Fruit fly (Drosophila melanogaster) whole organism, wandering third instar larva: ENCODE data around the gene CG8476.

Experiments used
- CG32264 ChIP-seq: fragments of 200-800 bp; sonication (Bioruptor generic); optimal IDR thresholded peaks from 2 replicates; lab custom pipeline; 2016; ENCODE audit warnings: missing biosample characterization, missing genetic modification characterization
- CrebA ChIP-seq: fragments of 200-800 bp; sonication (Bioruptor generic); optimal IDR thresholded peaks from 2 replicates; lab custom pipeline; 2016; ENCODE audit warnings: missing biosample characterization, mild to moderate bottlenecking, missing genetic modification characterization, borderline replicate concordance
- Hnf4 ChIP-seq: fragments of 200-800 bp; sonication (Bioruptor generic); optimal IDR thresholded peaks from 2 replicates; lab custom pipeline; 2016; ENCODE audit warnings: missing biosample characterization, mild to moderate bottlenecking, missing genetic modification characterization
- N ChIP-seq: fragments of >200 bp; optimal IDR thresholded peaks from 2 replicates; lab custom pipeline; 2018; ENCODE audit warnings: missing biosample characterization, missing external identifiers, missing genetic modification characterization
- OdsH ChIP-seq: fragments of 200-800 bp; sonication (Bioruptor generic); optimal IDR thresholded peaks from 2 replicates; lab custom pipeline; 2016; ENCODE audit warnings: missing biosample characterization, mild to moderate bottlenecking, missing genetic modification characterization
- Rel ChIP-seq, 2 experiments: fragments of 200-800 bp; sonication (Bioruptor generic) in 1 of 2; optimal IDR thresholded peaks; 2 replicates in 1 of 2; 3 replicates in 1 of 2; lab custom pipeline; 2016 to 2019; ENCODE audit warnings: mild to moderate bottlenecking in 2 of 2, missing biosample characterization in 2 of 2, missing genetic modification characterization in 2 of 2, moderate library complexity in 1 of 2
- br ChIP-seq: fragments of 200-800 bp; sonication (Bioruptor generic); optimal IDR thresholded peaks from 2 replicates; lab custom pipeline; 2016; ENCODE audit warnings: missing biosample characterization, missing genetic modification characterization
- brk ChIP-seq: fragments of 200-800 bp; sonication (Bioruptor generic); optimal IDR thresholded peaks from 2 replicates; lab custom pipeline; 2016; ENCODE audit warnings: missing biosample characterization, mild to moderate bottlenecking, missing genetic modification characterization
- ey ChIP-seq: fragments of 200-800 bp; sonication (Bioruptor generic); optimal IDR thresholded peaks from 2 replicates; lab custom pipeline; 2016; ENCODE audit warnings: missing biosample characterization, missing genetic modification characterization
- fru ChIP-seq: fragments of 200-800 bp; sonication (Bioruptor generic); optimal IDR thresholded peaks from 3 replicates; lab custom pipeline; 2016; ENCODE audit warnings: missing biosample characterization, mild to moderate bottlenecking, missing genetic modification characterization
- h ChIP-seq: fragments of 200-800 bp; sonication (Bioruptor generic); optimal IDR thresholded peaks from 3 replicates; lab custom pipeline; 2016; ENCODE audit warnings: missing biosample characterization, mild to moderate bottlenecking, missing genetic modification characterization
- lola ChIP-seq: fragments of >200 bp; optimal IDR thresholded peaks from 2 replicates; lab custom pipeline; 2017; ENCODE audit warnings: missing biosample characterization, missing genetic modification characterization

- TF ChIP-seq Hnf4 (GFP tag; lab: Kevin White, UChicago) = no peak
- no peak for TF ChIP-seq OdsH (GFP tag; lab: Kevin White, UChicago)
- no peak for TF ChIP-seq CG32264 (GFP tag; lab: Kevin White, UChicago)
- TF ChIP-seq br (GFP tag; lab: Kevin White, UChicago) = no peak
- TF ChIP-seq ey (GFP tag; lab: Kevin White, UChicago) = no peak
- no peak for TF ChIP-seq brk
- no peak for TF ChIP-seq CrebA (GFP tag; lab: Kevin White, UChicago)
- TF ChIP-seq lola (GFP tag; lab: Kevin White, UChicago) = no peak
- no peak for TF ChIP-seq Rel (GFP tag; optimal IDR thresholded peaks at IDR 0.05; lab: Kevin White, UChicago)
- no peak for TF ChIP-seq Rel (tag; optimal IDR thresholded peaks at IDR 0.05; lab: Kevin White, UChicago)
- no peak for TF ChIP-seq h (GFP tag; lab: Kevin White, UChicago)
- TF ChIP-seq N (GFP tag; lab: Kevin White, UChicago) = no peak
- no peak for TF ChIP-seq fru (GFP tag; lab: Kevin White, UChicago)
These were observed 29.1 kb downstream of the CG8476 start, which contains the start of gene CG8141 for dm6 chr3R:13191299-13191698.
